Worm (Caenorhabditis elegans): ENCODE results near the gene cup-15.

ce11 chrII:9306835-9307234, 46.0 kb upstream of the cup-15 start:
- no peak for TF ChIP-seq pha-4 (tag; optimal IDR thresholded peaks at IDR 0.05)
- TF ChIP-seq daf-12 (tag; optimal IDR thresholded peaks at IDR 0.05): no peak
- no peak for TF ChIP-seq zag-1 (tag; optimal IDR thresholded peaks at IDR 0.05)
- TF ChIP-seq aly-2 (tag; optimal IDR thresholded peaks at IDR 0.05): no peak
- no peak for TF ChIP-seq nhr-28 (tag; optimal IDR thresholded peaks at IDR 0.05)
- TF ChIP-seq nhr-23 (tag; optimal IDR thresholded peaks at IDR 0.05): no peak
- no peak for TF ChIP-seq fkh-10 (GFP tag; optimal IDR thresholded peaks at IDR 0.05)
